Worm (Caenorhabditis elegans): ENCODE results near the gene C50C3.12.
A peak's percentile ranks its signal among the peaks of the same experiment; 100 is the strongest.

The C50C3.12 gene

DNA sequence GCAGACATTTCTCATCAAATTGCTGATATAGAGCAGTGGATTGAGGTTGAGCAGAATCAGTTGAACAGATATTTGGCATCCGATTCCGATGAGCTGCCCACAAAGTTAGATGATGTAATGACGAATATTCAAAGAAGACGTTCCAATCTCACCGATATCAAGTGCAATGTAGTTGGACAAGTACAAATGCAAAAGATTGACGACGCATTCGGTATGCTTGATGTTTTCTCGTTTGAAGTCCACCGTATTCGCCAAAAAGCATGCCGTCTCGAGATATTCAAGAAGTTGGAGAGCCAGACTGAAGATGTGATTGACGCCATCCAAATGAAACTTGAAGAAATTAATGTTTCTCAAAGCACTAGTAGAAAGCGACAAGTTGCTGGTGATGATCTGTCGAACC, 8.8 kb downstream of the C50C3.12 start:
- TF ChIP-seq vab-7 (GFP tag; IDR thresholded peaks at IDR 0.05) (no peak), unc-62 (GFP tag; optimal IDR thresholded peaks at IDR 0.05 in 1 of 2) (peak in 1 of 2 experiments; percentile 95), unc-62 (tag; optimal IDR thresholded peaks at IDR 0.05) (no peak)

DNA sequence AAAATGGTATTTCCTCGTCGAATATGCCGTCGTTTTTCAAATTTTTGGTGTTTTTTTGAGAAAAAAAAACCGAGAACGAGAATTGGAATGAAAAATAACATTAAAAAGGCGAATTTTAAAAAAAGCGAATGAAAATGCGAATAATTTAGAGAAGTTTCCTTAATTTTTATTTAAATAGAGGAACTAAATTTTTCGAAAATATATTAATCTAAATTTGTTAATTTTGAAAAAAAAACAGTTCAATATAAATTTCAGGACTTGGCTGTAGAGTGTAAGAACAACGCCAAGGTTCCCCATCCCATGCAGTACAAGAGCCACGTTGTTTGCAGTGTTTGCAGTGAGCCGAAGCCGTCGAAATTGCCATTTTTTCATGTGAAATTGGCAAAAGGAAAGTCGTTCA, 14.1 kb downstream of the C50C3.12 start, which contains the start of gene C50C3.19:
C50C3.19 (plus strand) TSS at position 301 of the 400 bp plus-strand sequence.
- no peak for TF ChIP-seq lin-38 (GFP tag; IDR thresholded peaks at IDR 0.05)
- TF ChIP-seq aha-1 (tag): no peak
- no peak for TF ChIP-seq lsy-2 (tag; optimal IDR thresholded peaks at IDR 0.05)
- TF ChIP-seq ceh-32 (tag; optimal IDR thresholded peaks at IDR 0.05; ENCODE audit: poor library complexity): no peak
- TF ChIP-seq madf-5 (GFP tag; IDR thresholded peaks at IDR 0.05): no peak
- no peak for TF ChIP-seq daf-16 (GFP tag; optimal IDR thresholded peaks at IDR 0.05)
- TF ChIP-seq daf-16 (tag; optimal IDR thresholded peaks at IDR 0.05): no peak
- TF ChIP-seq daf-12 (tag; optimal IDR thresholded peaks at IDR 0.05): no peak
- TF ChIP-seq zfp-3 (GFP tag; conservative IDR thresholded peaks at IDR 0.05): no peak
- TF ChIP-seq unc-62 (GFP tag; optimal IDR thresholded peaks at IDR 0.05 in 1 of 2): no peak
- no peak for TF ChIP-seq unc-62 (tag; optimal IDR thresholded peaks at IDR 0.05)
- TF ChIP-seq ztf-11 (tag; optimal IDR thresholded peaks at IDR 0.05): no peak
- no peak for TF ChIP-seq daf-19 (GFP tag; conservative IDR thresholded peaks at IDR 0.05)
- TF ChIP-seq ctbp-1 (GFP tag; IDR thresholded peaks at IDR 0.05): no peak
- no peak for TF ChIP-seq ceh-82 (tag; optimal IDR thresholded peaks at IDR 0.05)

DNA sequence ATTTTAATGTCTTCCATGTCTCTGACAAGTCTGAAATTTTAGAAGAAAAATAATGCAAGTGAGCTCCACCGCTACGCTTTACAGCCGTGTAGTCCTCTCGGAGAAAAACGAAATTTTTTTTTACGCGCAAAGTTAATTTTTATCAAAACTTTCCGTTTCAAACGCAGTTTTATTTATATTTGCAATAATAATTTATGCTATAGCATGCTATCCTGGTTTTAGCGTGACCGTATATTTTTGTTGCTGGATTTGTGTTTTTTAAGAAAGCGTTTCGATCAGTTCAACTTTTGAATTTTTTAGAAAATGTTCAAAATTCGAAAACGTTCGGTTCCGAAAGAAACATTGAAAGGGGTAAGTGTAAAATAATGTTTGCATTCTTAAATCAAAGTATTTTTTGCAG, 15.3 kb downstream of the C50C3.12 start, which contains the start of gene C50C3.1:
C50C3.1 (plus strand) TSS at position 301 of the 400 bp plus-strand sequence.
- TF ChIP-seq ztf-11 (tag; optimal IDR thresholded peaks at IDR 0.05) (no peak), daf-12 (tag; optimal IDR thresholded peaks at IDR 0.05) (no peak), F49E8.2 (tag; optimal IDR thresholded peaks at IDR 0.05; ENCODE audit: borderline replicate concordance) (no peak), hlh-11 (tag; optimal IDR thresholded peaks at IDR 0.05) (no peak), dmd-9 (GFP tag; IDR thresholded peaks at IDR 0.05) (no peak), Y105C5A.15 (GFP tag; IDR thresholded peaks at IDR 0.05) (no peak), tag-97 (GFP tag; IDR thresholded peaks at IDR 0.05) (no peak), mxl-2 (GFP tag; conservative IDR thresholded peaks at IDR 0.05) (no peak), dmd-6 (GFP tag; IDR thresholded peaks at IDR 0.05) (no peak), lir-3 (tag; optimal IDR thresholded peaks at IDR 0.05) (no peak), mes-2 (tag; optimal IDR thresholded peaks at IDR 0.05; ENCODE audit: poor library complexity, severe bottlenecking) (no peak)

DNA sequence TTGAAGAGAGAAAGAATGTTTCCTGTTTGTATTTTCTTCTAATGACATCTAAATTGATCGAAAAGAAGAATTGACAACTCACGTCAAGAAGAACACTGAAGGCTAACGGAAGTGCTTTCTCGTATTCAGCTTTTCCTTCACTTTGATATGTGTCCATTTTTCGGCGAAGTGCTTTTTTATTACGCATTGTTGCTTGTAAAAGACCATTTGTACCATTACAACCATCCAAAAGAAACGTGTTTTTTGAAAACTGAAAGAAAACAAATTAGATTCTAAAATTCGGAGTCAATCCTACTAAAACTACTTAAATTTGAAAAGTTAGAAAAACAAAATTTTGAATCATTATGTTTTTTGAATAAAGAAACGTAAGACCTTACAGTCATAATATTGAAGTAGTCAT, 22.7 kb downstream of the C50C3.12 start:
- no peak for TF ChIP-seq unc-39 (tag; optimal IDR thresholded peaks at IDR 0.05)
- no peak for TF ChIP-seq nhr-6 (tag; optimal IDR thresholded peaks at IDR 0.05)
- peak in 1 of 2 experiments; percentile 93 for TF ChIP-seq unc-62 (GFP tag; optimal IDR thresholded peaks at IDR 0.05 in 1 of 2)
- no peak for TF ChIP-seq unc-62 (tag; optimal IDR thresholded peaks at IDR 0.05)
- TF ChIP-seq mes-2 (tag; optimal IDR thresholded peaks at IDR 0.05; ENCODE audit: poor library complexity, severe bottlenecking): no peak
- no peak for TF ChIP-seq daf-8 (GFP tag; IDR thresholded peaks at IDR 0.05)
- no peak for TF ChIP-seq hlh-11 (tag; optimal IDR thresholded peaks at IDR 0.05)
- no peak for TF ChIP-seq nhr-25 (tag; optimal IDR thresholded peaks at IDR 0.05; ENCODE audit: borderline replicate concordance, insufficient read depth)
- TF ChIP-seq daf-12 (tag; optimal IDR thresholded peaks at IDR 0.05): no peak
- no peak for TF ChIP-seq lin-38 (GFP tag; IDR thresholded peaks at IDR 0.05)
- no peak for TF ChIP-seq jun-1 (tag; optimal IDR thresholded peaks at IDR 0.05)
- peak; percentile 49 for TF ChIP-seq aha-1 (tag)

DNA sequence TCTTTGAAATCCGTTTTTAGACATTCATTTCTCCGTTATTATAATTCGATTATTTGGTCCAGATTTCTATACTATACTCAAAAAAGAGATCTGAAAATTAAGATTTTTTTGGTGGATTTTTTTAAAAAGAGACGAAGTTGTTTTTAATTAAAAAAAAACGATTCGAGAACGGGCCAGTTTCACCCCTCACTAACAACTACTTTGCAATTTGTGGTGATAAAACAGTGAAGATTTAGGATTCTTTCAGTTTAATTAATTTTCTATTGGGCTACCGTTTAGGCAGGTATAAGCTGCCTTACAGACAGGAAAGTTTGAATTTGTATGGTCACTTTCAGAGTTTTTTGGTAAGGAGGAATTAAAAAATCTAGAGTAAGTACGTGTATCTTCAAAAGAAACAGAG, 24.8 kb downstream of the C50C3.12 start, which contains the start of gene unc-36:
unc-36 (minus strand) TSS at position 101 of the 400 bp plus-strand sequence.
- TF ChIP-seq hif-1 (tag; optimal IDR thresholded peaks at IDR 0.05) (no peak), dpl-1 (GFP tag; optimal IDR thresholded peaks at IDR 0.05) (no peak), dmd-9 (GFP tag; IDR thresholded peaks at IDR 0.05) (no peak), zip-2 (tag; optimal IDR thresholded peaks at IDR 0.05) (no peak), lir-3 (tag; optimal IDR thresholded peaks at IDR 0.05) (no peak), dve-1 (tag; optimal IDR thresholded peaks at IDR 0.05; ENCODE audit: insufficient read depth) (no peak), zfp-3 (GFP tag; conservative IDR thresholded peaks at IDR 0.05) (no peak), nhr-77 (tag; optimal IDR thresholded peaks at IDR 0.05) (no peak), snpc-1.2 (GFP tag; IDR thresholded peaks at IDR 0.05) (no peak), ztf-7 (tag; optimal IDR thresholded peaks at IDR 0.05) (no peak), lim-7 (GFP tag; IDR thresholded peaks at IDR 0.05) (no peak), spr-1 (tag; optimal IDR thresholded peaks at IDR 0.05) (no peak), rbr-2 (tag; optimal IDR thresholded peaks at IDR 0.05) (no peak), skn-1 (tag; optimal IDR thresholded peaks at IDR 0.05) (no peak), aly-2 (tag; optimal IDR thresholded peaks at IDR 0.05) (no peak), mxl-3 (GFP tag; optimal IDR thresholded peaks at IDR 0.05) (no peak)

Measured in whole organism, L4 larva.